Worm (Caenorhabditis elegans): ENCODE results near the gene rpn-3.

The rpn-3 gene

ce11 chrIII:8411976-8412375 is 35.2 kb upstream of the rpn-3 start:
- TF ChIP-seq ref-1 (GFP tag; conservative IDR thresholded peaks at IDR 0.05) (no peak), flt-1 (GFP tag; IDR thresholded peaks at IDR 0.05) (peak; percentile 69; the same call in 1 of the 2 replicates), ztf-23 (GFP tag; IDR thresholded peaks at IDR 0.05) (peak; percentile 98), cog-1 (tag; optimal IDR thresholded peaks at IDR 0.05) (peak; percentile 13), med-1 (GFP tag; optimal IDR thresholded peaks at IDR 0.05; ENCODE audit: insufficient read depth) (no peak)

ce11 chrIII:8413501-8413900 is 33.7 kb upstream of the rpn-3 start:
- TF ChIP-seq ref-1 (GFP tag; conservative IDR thresholded peaks at IDR 0.05) (no peak), cog-1 (tag; optimal IDR thresholded peaks at IDR 0.05) (no peak), flt-1 (GFP tag; IDR thresholded peaks at IDR 0.05) (no peak), ztf-29 (GFP tag; IDR thresholded peaks at IDR 0.05) (no peak), klf-2 (GFP tag; conservative IDR thresholded peaks at IDR 0.05) (no peak), tab-1 (GFP tag; IDR thresholded peaks at IDR 0.05) (no peak), ztf-23 (GFP tag; IDR thresholded peaks at IDR 0.05) (no peak), med-1 (GFP tag; optimal IDR thresholded peaks at IDR 0.05; ENCODE audit: insufficient read depth) (no peak), T22C8.4 (GFP tag; IDR thresholded peaks at IDR 0.05) (no peak)

- TF ChIP-seq flt-1 (GFP tag; IDR thresholded peaks at IDR 0.05) (no peak), klf-2 (GFP tag; conservative IDR thresholded peaks at IDR 0.05) (no peak), med-1 (GFP tag; optimal IDR thresholded peaks at IDR 0.05; ENCODE audit: insufficient read depth) (no peak), tab-1 (GFP tag; IDR thresholded peaks at IDR 0.05) (no peak), ztf-29 (GFP tag; IDR thresholded peaks at IDR 0.05) (no peak), ztf-23 (GFP tag; IDR thresholded peaks at IDR 0.05) (no peak), ref-1 (GFP tag; conservative IDR thresholded peaks at IDR 0.05) (no peak), cog-1 (tag; optimal IDR thresholded peaks at IDR 0.05) (no peak), T22C8.4 (GFP tag; IDR thresholded peaks at IDR 0.05) (no peak)
Measured at ce11 chrIII:8416871-8417191, 30.3 kb upstream of the rpn-3 start.

ce11 chrIII:8417192-8417967 is 29.8 kb upstream of the rpn-3 start:
- TF ChIP-seq ref-1 (GFP tag; conservative IDR thresholded peaks at IDR 0.05) (no peak), klf-2 (GFP tag; conservative IDR thresholded peaks at IDR 0.05) (no peak), ztf-29 (GFP tag; IDR thresholded peaks at IDR 0.05) (no peak), ztf-23 (GFP tag; IDR thresholded peaks at IDR 0.05) (peak; percentile 43; the same call in 1 of the 2 replicates), med-1 (GFP tag; optimal IDR thresholded peaks at IDR 0.05; ENCODE audit: insufficient read depth) (no peak), cog-1 (tag; optimal IDR thresholded peaks at IDR 0.05) (peak; percentile 95), flt-1 (GFP tag; IDR thresholded peaks at IDR 0.05) (0 out of 2 replicates have a peak, but pooled peaks have one; percentile 38), T22C8.4 (GFP tag; IDR thresholded peaks at IDR 0.05) (peak; percentile 64; the same call in 1 of the 2 replicates), tab-1 (GFP tag; IDR thresholded peaks at IDR 0.05) (no peak)

- no peak for TF ChIP-seq cog-1 (tag; optimal IDR thresholded peaks at IDR 0.05)
- TF ChIP-seq T22C8.4 (GFP tag; IDR thresholded peaks at IDR 0.05), result peak; percentile 62; the same call in 1 of the 2 replicates
Measured at ce11 chrIII:8417968-8418267, 29.2 kb upstream of the rpn-3 start, which contains the start of gene sor-1. Gene sor-1 (plus strand): TSS chrIII:8418168.

ce11 chrIII:8425076-8425475 is 22.1 kb upstream of the rpn-3 start:
- TF ChIP-seq ztf-23 (GFP tag; IDR thresholded peaks at IDR 0.05), result peak; percentile 40; the same call in 1 of the 2 replicates
- no peak for TF ChIP-seq med-1 (GFP tag; optimal IDR thresholded peaks at IDR 0.05; ENCODE audit: insufficient read depth)
- TF ChIP-seq ztf-29 (GFP tag; IDR thresholded peaks at IDR 0.05), result peak; percentile 59; the same call in 1 of the 2 replicates
- TF ChIP-seq cog-1 (tag; optimal IDR thresholded peaks at IDR 0.05), result peak; percentile 62

- TF ChIP-seq klf-2 (GFP tag; conservative IDR thresholded peaks at IDR 0.05) (no peak), ztf-29 (GFP tag; IDR thresholded peaks at IDR 0.05) (no peak), flt-1 (GFP tag; IDR thresholded peaks at IDR 0.05) (no peak), ztf-23 (GFP tag; IDR thresholded peaks at IDR 0.05) (no peak)
Measured at ce11 chrIII:8426271-8426670, 20.9 kb upstream of the rpn-3 start, which contains the start of gene cec-1. Gene cec-1 (plus strand): TSS chrIII:8426333.

- TF ChIP-seq cog-1 (tag; optimal IDR thresholded peaks at IDR 0.05), result no peak
- TF ChIP-seq ztf-29 (GFP tag; IDR thresholded peaks at IDR 0.05), result no peak
- TF ChIP-seq T22C8.4 (GFP tag; IDR thresholded peaks at IDR 0.05), result no peak
Measured at ce11 chrIII:8429035-8429434, 18.1 kb upstream of the rpn-3 start, which contains the start of gene ZK1236.1. Gene ZK1236.1 (plus strand): TSS chrIII:8429297.

ce11 chrIII:8429497-8429896 is 17.7 kb upstream of the rpn-3 start:
- TF ChIP-seq ztf-29 (GFP tag; IDR thresholded peaks at IDR 0.05) (no peak), med-1 (GFP tag; optimal IDR thresholded peaks at IDR 0.05; ENCODE audit: insufficient read depth) (no peak), klf-2 (GFP tag; conservative IDR thresholded peaks at IDR 0.05) (no peak), ztf-23 (GFP tag; IDR thresholded peaks at IDR 0.05) (no peak), T22C8.4 (GFP tag; IDR thresholded peaks at IDR 0.05) (no peak), tab-1 (GFP tag; IDR thresholded peaks at IDR 0.05) (no peak), ref-1 (GFP tag; conservative IDR thresholded peaks at IDR 0.05) (no peak), flt-1 (GFP tag; IDR thresholded peaks at IDR 0.05) (no peak), cog-1 (tag; optimal IDR thresholded peaks at IDR 0.05) (no peak)

- TF ChIP-seq flt-1 (GFP tag; IDR thresholded peaks at IDR 0.05), result no peak
- no peak for TF ChIP-seq ref-1 (GFP tag; conservative IDR thresholded peaks at IDR 0.05)
- TF ChIP-seq ztf-29 (GFP tag; IDR thresholded peaks at IDR 0.05), result no peak
- no peak for TF ChIP-seq T22C8.4 (GFP tag; IDR thresholded peaks at IDR 0.05)
Measured at ce11 chrIII:8432143-8432542, 15.0 kb upstream of the rpn-3 start, which contains the start of gene ZK1236.5. Gene ZK1236.5 (minus strand): TSS chrIII:8432214.

ce11 chrIII:8435074-8435473 is 12.1 kb upstream of the rpn-3 start, which contains the start of gene ZK1236.9:
Gene ZK1236.9 (minus strand): TSS chrIII:8435174.
- TF ChIP-seq ref-1 (GFP tag; conservative IDR thresholded peaks at IDR 0.05) (no peak), klf-2 (GFP tag; conservative IDR thresholded peaks at IDR 0.05) (no peak), cog-1 (tag; optimal IDR thresholded peaks at IDR 0.05) (no peak), ztf-23 (GFP tag; IDR thresholded peaks at IDR 0.05) (no peak), ztf-29 (GFP tag; IDR thresholded peaks at IDR 0.05) (no peak), tab-1 (GFP tag; IDR thresholded peaks at IDR 0.05) (no peak), T22C8.4 (GFP tag; IDR thresholded peaks at IDR 0.05) (no peak), med-1 (GFP tag; optimal IDR thresholded peaks at IDR 0.05; ENCODE audit: insufficient read depth) (no peak), flt-1 (GFP tag; IDR thresholded peaks at IDR 0.05) (no peak)

Measured in whole organism, midembryonic.